Worm (Caenorhabditis elegans): ENCODE data around the gene ssp-32.

DNA sequence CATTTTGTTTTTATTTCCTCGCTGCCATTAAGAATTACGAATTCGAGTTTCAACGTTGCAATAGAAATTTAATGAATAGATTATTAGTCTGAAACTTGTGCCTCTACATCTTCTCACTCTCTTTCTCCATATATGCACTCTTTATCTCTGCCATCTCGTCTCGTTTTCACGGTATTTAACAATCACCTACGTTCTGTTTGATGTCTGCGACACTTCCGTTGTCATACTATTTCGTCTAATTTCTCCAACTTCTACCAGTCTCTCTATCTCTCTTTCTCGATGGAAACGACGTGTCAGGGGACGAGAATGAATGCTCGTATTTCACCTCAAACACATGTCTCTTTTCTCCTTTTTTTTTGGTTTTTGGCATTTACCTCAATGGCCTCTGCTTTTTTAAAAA, 21.4 kb upstream of the ssp-32 start:
- TF ChIP-seq C38D4.7 (GFP tag; optimal IDR thresholded peaks at IDR 0.05) (no peak), nhr-11 (tag; optimal IDR thresholded peaks at IDR 0.05) (no peak), nfya-1 (tag; optimal IDR thresholded peaks at IDR 0.05) (peak; percentile 28), K02D7.2 (tag; optimal IDR thresholded peaks at IDR 0.05) (no peak)
